Worm (Caenorhabditis elegans) whole organism, late embryonic: Measurements from ENCODE around the gene asb-2.
A peak's percentile ranks its signal among the peaks of the same experiment; 100 is the strongest.

ENCODE experiments used
- C08G9.2 ChIP-seq: sonication (generic microtip); optimal IDR thresholded peaks from 2 replicates; lab custom pipeline; 2016; ENCODE audit warnings: mild to moderate bottlenecking, missing genetic modification characterization, moderate library complexity, missing compliant biosample characterization
- K02D7.2 ChIP-seq: sonication (generic microtip); optimal IDR thresholded peaks from 2 replicates; lab custom pipeline; 2017; ENCODE audit warnings: mild to moderate bottlenecking, missing genetic modification characterization, missing compliant biosample characterization
- T23F11.4 ChIP-seq: fragments of 200-800 bp; sonication (Bioruptor generic); optimal IDR thresholded peaks from 2 replicates; lab custom pipeline; 2018; ENCODE audit warnings: mild to moderate bottlenecking, missing genetic modification characterization, missing compliant biosample characterization
- ahr-1 ChIP-seq: sonication (generic microtip); optimal IDR thresholded peaks from 2 replicates; lab custom pipeline; 2016; ENCODE audit warnings: missing genetic modification characterization, missing compliant biosample characterization
- ama-1 ChIP-seq: fragments of 150-350 bp; optimal IDR thresholded peaks from 2 replicates; lab custom pipeline; 2014
- ceh-18 ChIP-seq: sonication (generic microtip); optimal IDR thresholded peaks from 2 replicates; lab custom pipeline; 2016; ENCODE audit warnings: missing genetic modification characterization, missing compliant biosample characterization
- ceh-24 ChIP-seq: sonication (generic microtip); optimal IDR thresholded peaks from 2 replicates; lab custom pipeline; 2016; ENCODE audit warnings: mild to moderate bottlenecking, missing genetic modification characterization, missing compliant biosample characterization
- ceh-31 ChIP-seq: sonication (generic microtip); optimal IDR thresholded peaks from 2 replicates; lab custom pipeline; 2016; ENCODE audit warnings: missing genetic modification characterization, missing compliant biosample characterization
- ceh-34 ChIP-seq: sonication (generic microtip); optimal IDR thresholded peaks from 2 replicates; lab custom pipeline; 2016; ENCODE audit warnings: mild to moderate bottlenecking, missing genetic modification characterization, missing compliant biosample characterization
- ceh-48 ChIP-seq: sonication (generic microtip); optimal IDR thresholded peaks from 2 replicates; lab custom pipeline; 2016; ENCODE audit warnings: missing genetic modification characterization, inconsistent platforms, missing compliant biosample characterization
- ceh-9 ChIP-seq: sonication (generic microtip); optimal IDR thresholded peaks from 2 replicates; lab custom pipeline; 2016; ENCODE audit warnings: mild to moderate bottlenecking, missing genetic modification characterization, inconsistent platforms, missing compliant biosample characterization
- dmd-4 ChIP-seq: sonication (generic microtip); optimal IDR thresholded peaks from 2 replicates; lab custom pipeline; 2016; ENCODE audit warnings: borderline replicate concordance, missing genetic modification characterization, missing compliant biosample characterization
- dve-1 ChIP-seq: sonication (generic microtip); optimal IDR thresholded peaks from 2 replicates; lab custom pipeline; 2017; ENCODE audit warnings: antibody characterized with exemption, mild to moderate bottlenecking, missing genetic modification characterization, missing compliant biosample characterization
- elt-2 ChIP-seq: sonication (generic microtip); optimal IDR thresholded peaks from 2 replicates; lab custom pipeline; 2016; ENCODE audit warnings: missing genetic modification reagents, missing genetic modification characterization, missing compliant biosample characterization
- elt-4 ChIP-seq: sonication (generic microtip); optimal IDR thresholded peaks from 2 replicates; lab custom pipeline; 2016; ENCODE audit warnings: missing genetic modification characterization, missing compliant biosample characterization
- eyg-1 ChIP-seq: sonication (generic microtip); optimal IDR thresholded peaks from 2 replicates; lab custom pipeline; 2016; ENCODE audit warnings: missing genotype, missing genetic modification characterization, missing compliant biosample characterization
- hlh-15 ChIP-seq: sonication (generic microtip); optimal IDR thresholded peaks from 2 replicates; lab custom pipeline; 2016; ENCODE audit warnings: missing genetic modification characterization, missing compliant biosample characterization
- hlh-30 ChIP-seq: sonication (generic microtip); optimal IDR thresholded peaks from 2 replicates; lab custom pipeline; 2017; ENCODE audit warnings: antibody characterized with exemption, missing genetic modification characterization, missing compliant biosample characterization; ENCODE audit not compliant: insufficient read depth
- hlh-6 ChIP-seq: sonication (generic microtip); optimal IDR thresholded peaks from 2 replicates; lab custom pipeline; 2016; ENCODE audit warnings: missing genotype, missing genetic modification characterization, missing compliant biosample characterization
- lin-11 ChIP-seq: fragments of 200-800 bp; sonication (Bioruptor generic); optimal IDR thresholded peaks from 2 replicates; lab custom pipeline; 2018; ENCODE audit warnings: mild to moderate bottlenecking, missing genetic modification characterization, missing compliant biosample characterization
- madf-2 ChIP-seq: sonication (generic microtip); optimal IDR thresholded peaks from 2 replicates; lab custom pipeline; 2017; ENCODE audit warnings: missing genetic modification characterization, missing compliant biosample characterization
- mec-3 ChIP-seq: sonication (generic microtip); optimal IDR thresholded peaks from 2 replicates; lab custom pipeline; 2016; ENCODE audit warnings: borderline replicate concordance, missing genetic modification characterization, missing compliant biosample characterization
- nfya-1 ChIP-seq: sonication (generic microtip); optimal IDR thresholded peaks from 2 replicates; lab custom pipeline; 2017; ENCODE audit warnings: missing genetic modification characterization, mild to moderate bottlenecking, missing compliant biosample characterization, antibody characterized with exemption, moderate library complexity
- odd-2 ChIP-seq: sonication (generic microtip); optimal IDR thresholded peaks from 2 replicates; lab custom pipeline; 2017; ENCODE audit warnings: antibody characterized with exemption, mild to moderate bottlenecking, missing genetic modification characterization, missing compliant biosample characterization
- pag-3 ChIP-seq: sonication (generic microtip); optimal IDR thresholded peaks from 2 replicates; lab custom pipeline; 2016; ENCODE audit warnings: missing compliant biosample characterization, missing genetic modification characterization, borderline replicate concordance
- pat-9 ChIP-seq: fragments of 200-800 bp; sonication (Bioruptor generic); optimal IDR thresholded peaks from 2 replicates; lab custom pipeline; 2018; ENCODE audit warnings: mild to moderate bottlenecking, missing genetic modification characterization, moderate library complexity, missing compliant biosample characterization
- pax-1 ChIP-seq: fragments of 150-350 bp; optimal IDR thresholded peaks from 2 replicates; lab custom pipeline; 2014; ENCODE audit warnings: missing biosample characterization, missing genetic modification characterization
- pha-2 ChIP-seq: sonication (generic microtip); optimal IDR thresholded peaks from 2 replicates; lab custom pipeline; 2017; ENCODE audit warnings: mild to moderate bottlenecking, missing genetic modification characterization, missing compliant biosample characterization
- pqm-1 ChIP-seq: sonication (generic microtip); optimal IDR thresholded peaks from 2 replicates; lab custom pipeline; 2016; ENCODE audit warnings: missing genetic modification characterization, missing compliant biosample characterization
- pros-1 ChIP-seq: fragments of 150-350 bp; optimal IDR thresholded peaks from 2 replicates; lab custom pipeline; 2014; ENCODE audit warnings: missing biosample characterization, missing genetic modification reagents, missing genetic modification characterization
- ref-2 ChIP-seq: sonication (generic microtip); optimal IDR thresholded peaks from 2 replicates; lab custom pipeline; 2016; ENCODE audit warnings: missing genetic modification characterization, missing compliant biosample characterization
- sdc-2 ChIP-seq: sonication (generic microtip); optimal IDR thresholded peaks from 2 replicates; lab custom pipeline; 2016; ENCODE audit warnings: missing genotype, missing genetic modification characterization, missing compliant biosample characterization
- tbx-2 ChIP-seq: sonication (generic microtip); optimal IDR thresholded peaks from 2 replicates; lab custom pipeline; 2016; ENCODE audit warnings: missing genetic modification characterization, missing compliant biosample characterization
- tbx-7 ChIP-seq: sonication (generic microtip); optimal IDR thresholded peaks from 2 replicates; lab custom pipeline; 2016; ENCODE audit warnings: missing genotype, missing genetic modification characterization, missing compliant biosample characterization
- unc-3 ChIP-seq, 2 experiments: fragments of 200-800 bp in 1 of 2; sonication (Bioruptor generic) in 1 of 2; sonication (generic microtip) in 1 of 2; conservative IDR thresholded peaks in 1 of 2; optimal IDR thresholded peaks in 1 of 2; 2 replicates each; pipeline versions ENCODE4 v1.3.6 to Lab custom; 2016 to 2022; ENCODE audit warnings: missing compliant biosample characterization in 2 of 2, missing genetic modification characterization in 2 of 2, missing genetic modification reagents in 1 of 2
- unc-42 ChIP-seq: sonication (generic microtip); optimal IDR thresholded peaks from 2 replicates; lab custom pipeline; 2016; ENCODE audit warnings: missing genotype, missing genetic modification characterization, missing compliant biosample characterization
- unc-55 ChIP-seq: sonication (generic microtip); optimal IDR thresholded peaks from 2 replicates; lab custom pipeline; 2017; ENCODE audit warnings: missing biosample characterization, missing genetic modification reagents, missing genetic modification characterization
- unc-86 ChIP-seq: sonication (generic microtip); optimal IDR thresholded peaks from 2 replicates; lab custom pipeline; 2016; ENCODE audit warnings: missing genetic modification characterization, missing compliant biosample characterization
- ztf-16 ChIP-seq: sonication (generic microtip); optimal IDR thresholded peaks from 2 replicates; lab custom pipeline; 2017; ENCODE audit warnings: missing genetic modification characterization, missing compliant biosample characterization

The asb-2 gene

DNA sequence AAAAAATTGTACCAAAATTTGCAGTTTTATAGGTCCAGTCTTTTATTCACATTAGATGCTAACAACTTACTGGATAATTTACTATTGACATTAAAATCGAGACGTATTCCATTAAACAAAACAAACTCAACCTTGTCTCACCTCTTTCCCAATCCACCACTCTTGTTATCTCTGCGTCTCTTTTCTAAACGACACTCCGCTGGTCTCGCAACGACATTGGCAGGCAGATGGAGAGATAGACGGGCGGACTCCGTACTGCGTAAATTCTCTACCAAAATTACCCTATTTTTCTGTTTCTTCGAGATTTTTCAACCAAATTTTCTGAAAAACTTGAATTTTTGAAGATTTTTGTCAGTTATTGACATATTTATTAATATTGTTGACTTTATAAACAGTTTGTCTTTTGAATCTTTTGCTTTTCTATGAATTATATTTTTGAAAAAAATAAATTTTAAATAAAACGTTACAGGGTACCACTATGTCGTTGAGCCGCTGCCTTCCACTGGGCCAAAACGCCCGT lies at the start of gene asb-2:
asb-2 (plus strand) TSS at position 470 of the 520 bp plus-strand sequence.
- TF ChIP-seq tbx-2 (tag; lab: Kevin White, UChicago): peak; percentile 49
- peak; percentile 6 for TF ChIP-seq hlh-30 (tag; lab: Kevin White, UChicago)
- TF ChIP-seq ceh-18: peak; percentile 47
- peak; percentile 88 for TF ChIP-seq nfya-1
- peak; percentile 79 for TF ChIP-seq unc-55
- TF ChIP-seq pax-1 (tag; lab: Kevin White, UChicago): peak; percentile 22
- TF ChIP-seq pros-1 (tag; lab: Kevin White, UChicago): peak; percentile 26
- no peak for TF ChIP-seq odd-2 (tag; lab: Kevin White, UChicago)
- TF ChIP-seq ama-1: no peak
- peak; percentile 17 for TF ChIP-seq ceh-31 (tag; lab: Kevin White, UChicago)
- no peak for TF ChIP-seq unc-86 (tag; lab: Kevin White, UChicago)
- peak; percentile 49 for TF ChIP-seq sdc-2 (tag; lab: Kevin White, UChicago)
- TF ChIP-seq T23F11.4: no peak
- TF ChIP-seq dve-1 (tag; lab: Kevin White, UChicago): peak; percentile 57
- peak; percentile 8 for TF ChIP-seq unc-42
- TF ChIP-seq elt-2 (tag; lab: Kevin White, UChicago): peak; percentile 22
- TF ChIP-seq hlh-6 (tag; lab: Kevin White, UChicago): no peak
- TF ChIP-seq hlh-15: no peak
- no peak for TF ChIP-seq mec-3 (tag; lab: Kevin White, UChicago)
- no peak for TF ChIP-seq madf-2 (tag; lab: Kevin White, UChicago)

DNA sequence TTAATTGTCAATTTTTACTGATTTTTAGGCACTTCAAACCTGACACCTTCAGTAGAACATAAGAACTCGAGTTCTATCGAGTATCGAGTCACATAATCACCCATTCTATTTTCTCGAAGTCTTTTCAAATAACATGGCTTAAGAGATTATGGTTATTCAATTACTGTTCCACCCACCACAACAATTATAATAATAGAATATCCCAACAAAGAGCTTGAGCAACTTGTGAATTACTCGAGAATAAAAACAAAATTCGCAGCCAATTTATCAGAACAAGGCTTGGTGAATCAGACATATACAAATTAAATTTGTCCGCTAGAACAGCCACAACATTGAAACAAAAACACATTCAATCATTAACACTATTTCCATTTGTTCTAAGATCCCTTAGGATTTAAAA lies 45.3 kb upstream of the asb-2 start:
- no peak for TF ChIP-seq hlh-30 (tag; lab: Kevin White, UChicago)
- TF ChIP-seq ceh-48 (tag; lab: Kevin White, UChicago): no peak
- TF ChIP-seq ref-2: no peak
- no peak for TF ChIP-seq hlh-15
- peak; percentile 86 for TF ChIP-seq unc-42
- TF ChIP-seq tbx-7 (tag; lab: Kevin White, UChicago): no peak
- TF ChIP-seq unc-3 (GFP tag; conservative IDR thresholded peaks at IDR 0.05; lab: Robert Waterston, UW): no peak
- TF ChIP-seq unc-3 (tag; optimal IDR thresholded peaks at IDR 0.05; lab: Kevin White, UChicago): no peak
- TF ChIP-seq pag-3: no peak
- TF ChIP-seq eyg-1: no peak

- no peak for TF ChIP-seq ceh-9 (tag; lab: Kevin White, UChicago)
- peak; percentile 65 for TF ChIP-seq unc-42
These were observed 43.1 kb upstream of the asb-2 start for ce11 chrX:4426496-4426895.

DNA sequence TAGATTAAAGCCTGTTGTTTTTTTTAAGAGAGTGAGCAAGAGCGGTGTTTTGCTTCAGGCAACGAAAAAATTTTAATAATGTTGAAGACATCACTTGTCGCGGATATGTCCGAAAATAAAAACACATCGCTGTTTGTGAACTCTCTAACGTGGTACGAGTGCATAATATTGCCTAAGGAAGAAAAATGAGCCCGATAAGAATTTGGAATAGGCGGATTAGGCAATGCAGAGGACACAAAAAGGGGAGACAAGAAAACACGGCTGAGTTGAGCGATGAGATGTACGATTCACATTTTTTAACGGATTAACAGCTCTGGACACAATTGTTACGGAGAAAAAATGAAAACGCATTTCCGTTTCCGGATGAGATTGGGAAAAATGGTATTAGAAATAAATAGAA lies 42.2 kb upstream of the asb-2 start:
- TF ChIP-seq ceh-48 (tag; lab: Kevin White, UChicago): no peak
- TF ChIP-seq ceh-9 (tag; lab: Kevin White, UChicago): no peak
- TF ChIP-seq hlh-30 (tag; lab: Kevin White, UChicago): no peak
- no peak for TF ChIP-seq elt-2 (tag; lab: Kevin White, UChicago)

- TF ChIP-seq pqm-1 (tag; lab: Kevin White, UChicago) (no peak), C08G9.2 (no peak), unc-3 (GFP tag; conservative IDR thresholded peaks at IDR 0.05; lab: Robert Waterston, UW) (no peak), unc-3 (tag; optimal IDR thresholded peaks at IDR 0.05; lab: Kevin White, UChicago) (no peak), K02D7.2 (no peak), ceh-34 (no peak), pat-9 (tag; lab: Kevin White, UChicago) (no peak), unc-86 (tag; lab: Kevin White, UChicago) (no peak), ahr-1 (tag; lab: Kevin White, UChicago) (no peak), dmd-4 (tag; lab: Kevin White, UChicago) (no peak), pha-2 (no peak), ref-2 (no peak), hlh-6 (tag; lab: Kevin White, UChicago) (no peak), eyg-1 (no peak), nfya-1 (no peak), ceh-24 (tag; lab: Kevin White, UChicago) (no peak), ztf-16 (tag; lab: Kevin White, UChicago) (no peak), pros-1 (tag; lab: Kevin White, UChicago) (no peak), unc-42 (no peak), lin-11 (no peak), elt-4 (tag; lab: Kevin White, UChicago) (no peak)
These were observed 40.2 kb upstream of the asb-2 start for ce11 chrX:4429364-4429763.
